Worm (Caenorhabditis elegans): Measurements from ENCODE around the gene his-42.

DNA sequence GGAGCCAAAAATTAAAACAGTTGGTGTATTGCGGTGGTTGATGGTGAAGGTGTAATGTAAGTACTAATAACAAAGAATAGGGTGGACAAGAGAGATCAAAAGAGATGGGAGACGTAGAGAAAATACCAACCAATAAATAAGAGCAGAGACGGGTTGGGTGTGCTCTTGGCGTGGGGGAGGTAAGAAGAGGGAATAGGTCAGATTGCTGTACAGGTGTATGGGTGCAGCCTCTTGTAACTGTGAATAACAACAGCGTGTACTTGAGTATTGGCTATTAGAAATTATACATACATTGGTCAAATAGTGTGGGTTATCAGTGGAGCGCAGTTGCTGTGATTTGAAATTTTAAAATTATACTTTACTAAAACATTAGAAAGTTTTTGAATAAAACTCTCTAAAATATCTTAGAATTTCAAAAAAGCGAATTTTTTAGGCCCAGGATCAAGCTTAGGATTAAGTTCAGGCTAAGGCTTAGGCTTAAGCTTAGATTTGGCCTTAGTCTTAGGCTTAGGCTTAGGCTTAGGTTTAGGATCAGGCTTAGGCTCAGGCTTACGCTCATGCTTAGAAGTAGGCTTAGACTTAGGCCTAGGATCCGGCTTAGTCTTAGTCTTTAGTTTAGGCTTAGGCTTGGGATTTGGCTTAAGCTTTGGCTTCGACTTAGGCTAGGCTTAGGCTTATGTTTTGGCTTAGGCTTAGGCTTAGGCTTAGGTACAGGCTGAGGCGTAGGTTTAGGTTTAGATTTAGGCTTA, 12.8 kb upstream of the his-42 start, which contains the start of gene F08G2.7:
- TF ChIP-seq W03F9.2 (tag; optimal IDR thresholded peaks at IDR 0.05), result no peak
- no peak for TF ChIP-seq dao-5 (tag; optimal IDR thresholded peaks at IDR 0.05)

All from whole organism, L4/young adult.